Worm (Caenorhabditis elegans) whole organism, young adult: ENCODE measurements around the gene F14B8.5.
A peak's percentile ranks its signal among the peaks of the same experiment; 100 is the strongest.

Experiments used
- B0019.2 ChIP-seq: fragments of 200-800 bp; sonication (Bioruptor generic); conservative IDR thresholded peaks from 2 replicates; pipeline ENCODE4 v1.3.6; 2022; ENCODE audit warnings: missing genetic modification reagents, missing genetic modification characterization, missing compliant biosample characterization
- B0261.1 ChIP-seq: sonication (generic microtip); optimal IDR thresholded peaks from 2 replicates; lab custom pipeline; 2016; ENCODE audit warnings: mild to moderate bottlenecking, missing genetic modification characterization, moderate library complexity, missing compliant biosample characterization
- F22D6.2 ChIP-seq: sonication (generic microtip); optimal IDR thresholded peaks from 2 replicates; lab custom pipeline; 2016; ENCODE audit warnings: mild to moderate bottlenecking, missing genetic modification characterization, missing compliant biosample characterization
- F57C9.4 ChIP-seq: sonication (generic microtip); optimal IDR thresholded peaks from 2 replicates; lab custom pipeline; 2017; ENCODE audit warnings: mild to moderate bottlenecking, missing genetic modification characterization, missing compliant biosample characterization
- T07F8.4 ChIP-seq: sonication (generic microtip); optimal IDR thresholded peaks from 2 replicates; lab custom pipeline; 2016; ENCODE audit warnings: mild to moderate bottlenecking, missing genetic modification characterization, moderate library complexity, missing compliant biosample characterization
- Y56A3A.18 ChIP-seq: fragments of 200-800 bp; sonication (Bioruptor generic); IDR thresholded peaks from 2 replicates; pipeline ENCODE4 v1.3.6; 2022; ENCODE audit warnings: missing genetic modification reagents, missing genetic modification characterization, missing compliant biosample characterization
- atf-7 ChIP-seq: sonication (generic microtip); optimal IDR thresholded peaks from 2 replicates; lab custom pipeline; 2017; ENCODE audit warnings: mild to moderate bottlenecking, missing genetic modification characterization, missing compliant biosample characterization
- attf-6 ChIP-seq: fragments of 200-800 bp; sonication (Bioruptor generic); IDR thresholded peaks from 2 replicates; pipeline ENCODE4 v1.3.6; 2022; ENCODE audit warnings: missing genetic modification reagents, missing genetic modification characterization, missing compliant biosample characterization
- cebp-1 ChIP-seq, 2 experiments: fragments of 200-800 bp in 1 of 2; sonication (Bioruptor generic) in 1 of 2; sonication (generic microtip) in 1 of 2; IDR thresholded peaks in 1 of 2; optimal IDR thresholded peaks in 1 of 2; 2 replicates each; pipeline versions ENCODE4 v1.3.6 to Lab custom; 2017 to 2022; ENCODE audit warnings: missing compliant biosample characterization in 2 of 2, missing genetic modification characterization in 2 of 2, mild to moderate bottlenecking in 1 of 2, missing genetic modification reagents in 1 of 2, moderate library complexity in 1 of 2
- ceh-100 ChIP-seq: fragments of 200-800 bp; sonication (Bioruptor generic); IDR thresholded peaks from 2 replicates; pipeline ENCODE4 v1.3.6; 2022; ENCODE audit warnings: missing genetic modification reagents, missing genetic modification characterization, missing compliant biosample characterization
- ekl-4 ChIP-seq: fragments of 200-800 bp; sonication (Bioruptor generic); IDR thresholded peaks from 2 replicates; pipeline ENCODE4 v1.3.6; 2022; ENCODE audit warnings: missing genetic modification reagents, missing genetic modification characterization, missing compliant biosample characterization
- ets-4 ChIP-seq: fragments of 200-800 bp; sonication (Bioruptor generic); optimal IDR thresholded peaks from 2 replicates; lab custom pipeline; 2018; ENCODE audit warnings: mild to moderate bottlenecking, missing genetic modification characterization, missing compliant biosample characterization
- him-1 ChIP-seq: sonication (generic microtip); optimal IDR thresholded peaks from 2 replicates; lab custom pipeline; 2016; ENCODE audit warnings: missing genotype, missing genetic modification reagents, missing genetic modification characterization, missing compliant biosample characterization
- let-607 ChIP-seq, 2 experiments: fragments of 200-800 bp in 1 of 2; sonication (Bioruptor generic) in 1 of 2; sonication (generic microtip) in 1 of 2; optimal IDR thresholded peaks; 2 replicates each; lab custom pipeline; 2016 to 2018; ENCODE audit warnings: mild to moderate bottlenecking in 2 of 2, missing compliant biosample characterization in 2 of 2, missing genetic modification characterization in 2 of 2, moderate library complexity in 2 of 2, missing genotype in 1 of 2
- lir-1 ChIP-seq: fragments of 200-800 bp; sonication (Bioruptor generic); conservative IDR thresholded peaks from 2 replicates; pipeline ENCODE4 v1.3.6; 2022; ENCODE audit warnings: missing genetic modification reagents, missing genetic modification characterization, missing compliant biosample characterization
- lsy-27 ChIP-seq: sonication (generic microtip); optimal IDR thresholded peaks from 2 replicates; lab custom pipeline; 2017; ENCODE audit warnings: missing genetic modification characterization, mild to moderate bottlenecking, missing compliant biosample characterization, antibody characterized with exemption, missing genotype, borderline replicate concordance; ENCODE audit not compliant: insufficient read depth
- madf-3 ChIP-seq: fragments of 200-800 bp; sonication (Bioruptor generic); IDR thresholded peaks from 2 replicates; pipeline ENCODE4 v1.3.6; 2022; ENCODE audit warnings: missing genetic modification reagents, missing genetic modification characterization, missing compliant biosample characterization
- mcd-1 ChIP-seq: fragments of 200-800 bp; sonication (Bioruptor generic); IDR thresholded peaks from 2 replicates; pipeline ENCODE4 v1.3.6; 2022; ENCODE audit warnings: missing genetic modification reagents, missing genetic modification characterization, missing compliant biosample characterization
- mes-4 ChIP-seq: sonication (generic microtip); optimal IDR thresholded peaks from 2 replicates; lab custom pipeline; 2016; ENCODE audit warnings: missing genotype, missing genetic modification characterization, missing compliant biosample characterization
- mxl-1 ChIP-seq: sonication (generic microtip); optimal IDR thresholded peaks from 2 replicates; lab custom pipeline; 2016; ENCODE audit warnings: missing genetic modification characterization, missing compliant biosample characterization
- nfya-1 ChIP-seq: sonication (generic microtip); optimal IDR thresholded peaks from 2 replicates; lab custom pipeline; 2017; ENCODE audit warnings: antibody characterized with exemption, missing compliant biosample characterization, missing genetic modification characterization, borderline replicate concordance; ENCODE audit not compliant: insufficient read depth
- nfyb-1 ChIP-seq: fragments of 200-800 bp; sonication (Bioruptor generic); IDR thresholded peaks from 2 replicates; pipeline ENCODE4 v1.3.6; 2022; ENCODE audit warnings: missing genetic modification reagents, missing genetic modification characterization, missing compliant biosample characterization
- nhr-120 ChIP-seq: fragments of 200-800 bp; sonication (Bioruptor generic); IDR thresholded peaks from 2 replicates; pipeline ENCODE4 v1.3.6; 2022; ENCODE audit warnings: missing genetic modification characterization, missing compliant biosample characterization
- nhr-80 ChIP-seq: sonication (generic microtip); optimal IDR thresholded peaks from 2 replicates; lab custom pipeline; 2016; ENCODE audit warnings: missing genetic modification characterization, missing compliant biosample characterization
- pbrm-1 ChIP-seq: fragments of 200-800 bp; sonication (Bioruptor generic); IDR thresholded peaks from 2 replicates; pipeline ENCODE4 v1.3.6; 2022; ENCODE audit warnings: missing genetic modification reagents, missing genetic modification characterization, missing compliant biosample characterization
- pha-4 ChIP-seq: fragments of 150-350 bp; sonication (generic microtip); optimal IDR thresholded peaks from 2 replicates; lab custom pipeline; 2014; ENCODE audit warnings: missing biosample characterization, missing genetic modification reagents, missing genetic modification characterization
- repo-1 ChIP-seq: sonication (generic microtip); optimal IDR thresholded peaks from 2 replicates; lab custom pipeline; 2017; ENCODE audit warnings: mild to moderate bottlenecking, missing genetic modification characterization, missing compliant biosample characterization
- snpc-4 ChIP-seq, 5 experiments: fragments of 150-350 bp in 1 of 5; sonication (generic microtip) in 4 of 5; optimal IDR thresholded peaks; 2 replicates each; lab custom pipeline; 2014 to 2018; ENCODE audit warnings: missing genetic modification characterization in 5 of 5, missing biosample characterization in 3 of 5, antibody characterized with exemption in 2 of 5, mild to moderate bottlenecking in 2 of 5, missing compliant biosample characterization in 2 of 5, missing genotype in 2 of 5, moderate library complexity in 2 of 5, missing genetic modification reagents in 1 of 5
- sptf-2 ChIP-seq: fragments of 200-800 bp; sonication (Bioruptor generic); optimal IDR thresholded peaks from 2 replicates; lab custom pipeline; 2018; ENCODE audit warnings: mild to moderate bottlenecking, missing genetic modification characterization, missing compliant biosample characterization
- tlf-1 ChIP-seq: fragments of 200-800 bp; sonication (Bioruptor generic); optimal IDR thresholded peaks from 2 replicates; lab custom pipeline; 2018; ENCODE audit warnings: mild to moderate bottlenecking, missing genetic modification characterization, missing compliant biosample characterization
- unc-130 ChIP-seq: sonication (generic microtip); optimal IDR thresholded peaks from 2 replicates; lab custom pipeline; 2016; ENCODE audit warnings: missing genetic modification reagents, missing genetic modification characterization, missing compliant biosample characterization
- unc-62 ChIP-seq: fragments of 150-350 bp; optimal IDR thresholded peaks from 2 replicates; lab custom pipeline; 2014; ENCODE audit warnings: missing biosample characterization, missing genetic modification reagents, missing genetic modification characterization
- ztf-22 ChIP-seq: fragments of 200-800 bp; sonication (Bioruptor generic); optimal IDR thresholded peaks from 2 replicates; lab custom pipeline; 2018; ENCODE audit warnings: mild to moderate bottlenecking, missing genetic modification characterization, moderate library complexity, missing compliant biosample characterization
- ztf-25 ChIP-seq: fragments of 200-800 bp; sonication (Bioruptor generic); IDR thresholded peaks from 2 replicates; pipeline ENCODE4 v1.3.6; 2022; ENCODE audit warnings: missing genetic modification reagents, missing genetic modification characterization, missing compliant biosample characterization
- ztf-26 ChIP-seq: sonication (generic microtip); optimal IDR thresholded peaks from 2 replicates; lab custom pipeline; 2017; ENCODE audit warnings: missing genetic modification characterization, missing compliant biosample characterization
- ztf-28 ChIP-seq: fragments of 200-800 bp; sonication (Bioruptor generic); IDR thresholded peaks from 2 replicates; pipeline ENCODE4 v1.3.6; 2022; ENCODE audit warnings: missing genetic modification reagents, missing genetic modification characterization, missing compliant biosample characterization

F14B8.5 gene

ce11 chrX:6916150-6916549 is 12.4 kb downstream of the F14B8.5 start:
- TF ChIP-seq pha-4 (tag; lab: Kevin White, UChicago) (no peak), ceh-100 (GFP tag; lab: Robert Waterston, UW) (no peak), snpc-4 (GFP tag; optimal IDR thresholded peaks at IDR 0.05; lab: Kevin White, UChicago) (no peak), snpc-4 (tag; optimal IDR thresholded peaks at IDR 0.05; lab: Kevin White, UChicago) (no peak), pbrm-1 (no peak), repo-1 (tag; lab: Kevin White, UChicago) (no peak), mxl-1 (no peak), lsy-27 (tag; lab: Kevin White, UChicago) (no peak), ztf-25 (GFP tag; lab: Robert Waterston, UW) (no peak), ztf-28 (GFP tag; lab: Robert Waterston, UW) (no peak), madf-3 (no peak), ekl-4 (GFP tag; lab: Robert Waterston, UW) (no peak), nfyb-1 (GFP tag; lab: Robert Waterston, UW) (no peak)
- TF ChIP-seq, all 124 proteins: peak for 0

ce11 chrX:6915279-6915678 is 13.2 kb downstream of the F14B8.5 start:
- TF ChIP-seq F22D6.2 (tag; lab: Kevin White, UChicago) (no peak), cebp-1 (GFP tag; IDR thresholded peaks at IDR 0.05; lab: Robert Waterston, UW) (no peak), cebp-1 (tag; optimal IDR thresholded peaks at IDR 0.05; lab: Kevin White, UChicago) (no peak)

- no peak for TF ChIP-seq nhr-120
- no peak for TF ChIP-seq F57C9.4 (tag; lab: Kevin White, UChicago)
- TF ChIP-seq ets-4 = no peak
- TF ChIP-seq attf-6 = no peak
These were observed 14.5 kb downstream of the F14B8.5 start, which contains the start of gene nhx-4 for ce11 chrX:6913989-6914388. Gene nhx-4, plus strand, starts transcription at chrX:6914289.

- TF ChIP-seq lir-1 (GFP tag; lab: Robert Waterston, UW) = 0 out of 2 replicates have a peak, but pooled peaks have one; percentile 14
- peak; percentile 22 for TF ChIP-seq pha-4 (tag; lab: Kevin White, UChicago)
- TF ChIP-seq ztf-22 = peak; percentile 37
- TF ChIP-seq nfya-1 = no peak
- TF ChIP-seq unc-62 = peak; percentile 24
- TF ChIP-seq ets-4 = peak; percentile 13
- no peak for TF ChIP-seq cebp-1 (GFP tag; IDR thresholded peaks at IDR 0.05; lab: Robert Waterston, UW)
- TF ChIP-seq cebp-1 (tag; optimal IDR thresholded peaks at IDR 0.05; lab: Kevin White, UChicago) = peak; percentile 41
- TF ChIP-seq sptf-2 (GFP tag; lab: Kevin White, UChicago) = no peak
- peak; percentile 83 for TF ChIP-seq nhr-80 (tag; lab: Kevin White, UChicago)
- peak; percentile 46 for TF ChIP-seq atf-7
- TF ChIP-seq him-1 (tag; lab: Kevin White, UChicago) = no peak
- TF ChIP-seq, all 124 proteins: peak for 8
These were observed 22.9 kb downstream of the F14B8.5 start for ce11 chrX:6905581-6905980.

- TF ChIP-seq cebp-1 (GFP tag; IDR thresholded peaks at IDR 0.05; lab: Robert Waterston, UW) (peak; percentile 61; the same call in 1 of the 2 replicates), cebp-1 (tag; optimal IDR thresholded peaks at IDR 0.05; lab: Kevin White, UChicago) (peak; percentile 90), mes-4 (tag; lab: Kevin White, UChicago) (no peak)
These were observed 24.3 kb downstream of the F14B8.5 start, which contains the start of gene sid-5 for ce11 chrX:6904064-6904771. Gene sid-5, plus strand, starts transcription at chrX:6904721.

- TF ChIP-seq Y56A3A.18 (GFP tag; lab: Robert Waterston, UW) (peak; percentile 90), nhr-120 (no peak), unc-130 (GFP tag; lab: Kevin White, UChicago) (peak; percentile 58), ztf-26 (tag; lab: Kevin White, UChicago) (no peak), pbrm-1 (peak; percentile 85), tlf-1 (GFP tag; lab: Kevin White, UChicago) (peak; percentile 12), let-607 (tag; optimal IDR thresholded peaks at IDR 0.05; lab: Kevin White, UChicago) (peak; percentile 44), attf-6 (0 out of 2 replicates have a peak, but pooled peaks have one; percentile 56), T07F8.4 (tag; lab: Kevin White, UChicago) (peak; percentile 47), snpc-4 (GFP tag; optimal IDR thresholded peaks at IDR 0.05; lab: Kevin White, UChicago) (no peak), snpc-4 (tag; optimal IDR thresholded peaks at IDR 0.05; lab: Kevin White, UChicago) (peak in 2 of 4 experiments; percentile 20 to 65), B0261.1 (tag; lab: Kevin White, UChicago) (peak; percentile 93), mcd-1 (GFP tag; lab: Robert Waterston, UW) (0 out of 2 replicates have a peak, but pooled peaks have one; percentile 48), B0019.2 (0 out of 2 replicates have a peak, but pooled peaks have one; percentile 7)
These were observed 25.5 kb downstream of the F14B8.5 start for ce11 chrX:6902958-6903357.
